Worm (Caenorhabditis elegans): ENCODE measurements around the gene qui-1.

DNA sequence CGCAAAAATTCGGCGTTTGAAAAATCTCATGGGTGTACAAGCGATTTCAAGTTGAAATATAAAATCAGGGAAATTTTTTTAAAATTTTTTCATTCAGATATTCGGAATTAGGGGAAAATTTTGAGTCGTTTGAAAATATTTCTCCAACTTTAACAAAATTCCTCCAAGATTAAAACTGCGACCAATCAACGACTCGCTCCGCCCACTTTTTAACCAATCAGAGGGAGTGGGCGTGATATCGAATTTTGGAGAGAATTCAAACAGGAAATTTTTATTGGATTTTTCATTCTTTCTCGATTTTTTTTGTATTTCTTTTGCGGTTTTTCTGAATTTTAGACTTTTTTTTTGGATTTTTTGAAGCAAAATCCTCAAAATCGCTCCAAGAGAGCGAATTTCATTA, 36.4 kb upstream of the qui-1 start:
- no peak for TF ChIP-seq aly-2 (tag; optimal IDR thresholded peaks at IDR 0.05)
- no peak for TF ChIP-seq F49E8.2 (tag; optimal IDR thresholded peaks at IDR 0.05; ENCODE audit: borderline replicate concordance)
- TF ChIP-seq lin-38 (GFP tag; IDR thresholded peaks at IDR 0.05) = no peak

Measured in whole organism, L4 larva.